Fruit fly (Drosophila melanogaster) whole organism, embryonic: ENCODE results near the gene Mondo.

Experiments
- Asciz ChIP-seq: fragments of 200-800 bp; sonication (Bioruptor generic); optimal IDR thresholded peaks from 2 replicates; lab custom pipeline; 2017; ENCODE audit warnings: missing biosample characterization, mild to moderate bottlenecking, missing genetic modification characterization, missing genetic modification reagents
- CG10565 ChIP-seq: fragments of 200-800 bp; sonication (Bioruptor generic); optimal IDR thresholded peaks from 3 replicates; lab custom pipeline; 2016; ENCODE audit warnings: missing biosample characterization, mild to moderate bottlenecking, missing genetic modification characterization
- CG11504 ChIP-seq: fragments of 200-800 bp; sonication (Bioruptor generic); optimal IDR thresholded peaks from 3 replicates; lab custom pipeline; 2019; ENCODE audit warnings: missing biosample characterization, mild to moderate bottlenecking, missing genetic modification characterization, moderate library complexity
- CG11695 ChIP-seq: fragments of 200-800 bp; sonication (Bioruptor generic); IDR thresholded peaks from 3 replicates; pipeline ENCODE4 v1.3.6; 2022; ENCODE audit warnings: missing biosample characterization, missing genetic modification characterization
- CG12155 ChIP-seq: fragments of 200-800 bp; sonication (Bioruptor generic); optimal IDR thresholded peaks from 3 replicates; lab custom pipeline; 2016; ENCODE audit warnings: missing biosample characterization, missing genetic modification characterization
- CG12769 ChIP-seq: fragments of 200-800 bp; sonication (Bioruptor generic); optimal IDR thresholded peaks from 2 replicates; lab custom pipeline; 2019; ENCODE audit warnings: missing biosample characterization, mild to moderate bottlenecking, missing genetic modification characterization, moderate library complexity
- CG13296 ChIP-seq: fragments of 200-800 bp; sonication (Bioruptor generic); optimal IDR thresholded peaks from 3 replicates; lab custom pipeline; 2018; ENCODE audit warnings: missing biosample characterization, mild to moderate bottlenecking, missing genetic modification characterization
- CG13894 ChIP-seq: fragments of 200-800 bp; sonication (Bioruptor generic); optimal IDR thresholded peaks from 3 replicates; lab custom pipeline; 2018; ENCODE audit warnings: missing biosample characterization, mild to moderate bottlenecking, missing genetic modification characterization, moderate library complexity
- CG17361 ChIP-seq: fragments of 200-800 bp; sonication (Bioruptor generic); IDR thresholded peaks from 3 replicates; pipeline ENCODE4 v1.3.6; 2022; ENCODE audit warnings: missing biosample characterization, missing genetic modification characterization
- CG2199 ChIP-seq: fragments of 200-800 bp; sonication (Bioruptor generic); IDR thresholded peaks from 3 replicates; pipeline ENCODE4 v1.3.6; 2022; ENCODE audit warnings: missing biosample characterization, missing genetic modification characterization
- CG34376 ChIP-seq: fragments of 200-800 bp; sonication (Bioruptor generic); optimal IDR thresholded peaks from 2 replicates; lab custom pipeline; 2018; ENCODE audit warnings: missing biosample characterization, mild to moderate bottlenecking, missing genetic modification characterization
- CG4282 ChIP-seq: fragments of 200-800 bp; sonication (Bioruptor generic); optimal IDR thresholded peaks from 2 replicates; lab custom pipeline; 2016; ENCODE audit warnings: missing biosample characterization, missing genetic modification characterization
- CG4424 ChIP-seq: fragments of 200-800 bp; sonication (Bioruptor generic); optimal IDR thresholded peaks from 3 replicates; lab custom pipeline; 2016; ENCODE audit warnings: missing biosample characterization, missing genetic modification characterization
- CG6765 ChIP-seq: fragments of 200-800 bp; sonication (Bioruptor generic); optimal IDR thresholded peaks from 3 replicates; lab custom pipeline; 2017; ENCODE audit warnings: missing biosample characterization, mild to moderate bottlenecking, missing genetic modification characterization
- CG7987 ChIP-seq: fragments of 200-800 bp; sonication (Bioruptor generic); optimal IDR thresholded peaks from 2 replicates; lab custom pipeline; 2018; ENCODE audit warnings: missing biosample characterization, mild to moderate bottlenecking, missing genetic modification characterization, moderate library complexity
- CHES-1-like ChIP-seq: fragments of 200-800 bp; sonication (Bioruptor generic); optimal IDR thresholded peaks from 2 replicates; lab custom pipeline; 2016; ENCODE audit warnings: missing biosample characterization, missing genetic modification characterization
- D19B ChIP-seq: fragments of 200-800 bp; sonication (Bioruptor generic); optimal IDR thresholded peaks from 2 replicates; lab custom pipeline; 2017; ENCODE audit warnings: missing biosample characterization, mild to moderate bottlenecking, missing genetic modification characterization
- Deaf1 ChIP-seq: fragments of 200-800 bp; optimal IDR thresholded peaks from 3 replicates; lab custom pipeline; 2019; ENCODE audit warnings: missing biosample characterization, mild to moderate bottlenecking, missing genetic modification characterization, moderate library complexity
- Dip3 ChIP-seq: fragments of 200-800 bp; sonication (Bioruptor generic); optimal IDR thresholded peaks from 3 replicates; lab custom pipeline; 2016; ENCODE audit warnings: missing biosample characterization, missing genetic modification characterization
- Drgx ChIP-seq: fragments of 200-800 bp; sonication (Bioruptor generic); IDR thresholded peaks from 2 replicates; pipeline ENCODE4 v1.3.6; 2022; ENCODE audit warnings: missing biosample characterization, missing genetic modification characterization
- Fer1 ChIP-seq: fragments of 200-800 bp; sonication (Bioruptor generic); optimal IDR thresholded peaks from 2 replicates; lab custom pipeline; 2017; ENCODE audit warnings: missing biosample characterization, mild to moderate bottlenecking, missing genetic modification characterization
- Hmr ChIP-seq: fragments of 200-800 bp; sonication (Bioruptor generic); optimal IDR thresholded peaks from 3 replicates; lab custom pipeline; 2017; ENCODE audit warnings: mild to moderate bottlenecking, missing biosample characterization, missing genetic modification reagents, missing genetic modification characterization
- Med ChIP-seq: fragments of 200-800 bp; sonication (Bioruptor generic); peaks from one replicate; lab custom pipeline; 2016; ENCODE audit warnings: missing biosample characterization, missing genetic modification characterization, mild to moderate bottlenecking, inconsistent platforms, moderate library complexity
- Meics ChIP-seq: fragments of 200-800 bp; sonication (Bioruptor generic); optimal IDR thresholded peaks from 2 replicates; lab custom pipeline; 2017; ENCODE audit warnings: missing biosample characterization, mild to moderate bottlenecking, missing genetic modification characterization
- Rfx ChIP-seq: fragments of 200-800 bp; sonication (Bioruptor generic); IDR thresholded peaks from 2 replicates; pipeline ENCODE4 v1.3.6; 2022; ENCODE audit warnings: missing biosample characterization, missing genetic modification characterization
- Sox100B ChIP-seq: fragments of 200-800 bp; sonication (Bioruptor generic); optimal IDR thresholded peaks from 3 replicates; lab custom pipeline; 2018; ENCODE audit warnings: missing biosample characterization, mild to moderate bottlenecking, missing genetic modification characterization
- Taf1 ChIP-seq: fragments of 200-800 bp; sonication (Bioruptor generic); IDR thresholded peaks from 2 replicates; pipeline ENCODE4 v1.3.6; 2022; ENCODE audit warnings: missing biosample characterization, missing genetic modification characterization
- Xbp1 ChIP-seq: fragments of 200-800 bp; sonication (Bioruptor generic); optimal IDR thresholded peaks from 3 replicates; lab custom pipeline; 2016; ENCODE audit warnings: missing biosample characterization, mild to moderate bottlenecking, missing genetic modification characterization
- bcd ChIP-seq: fragments of 200-800 bp; sonication (Bioruptor generic); optimal IDR thresholded peaks from 2 replicates; lab custom pipeline; 2017; ENCODE audit warnings: missing biosample characterization, mild to moderate bottlenecking, missing genetic modification characterization
- bigmax ChIP-seq: fragments of 200-800 bp; sonication (Bioruptor generic); optimal IDR thresholded peaks from 2 replicates; lab custom pipeline; 2018; ENCODE audit warnings: missing biosample characterization, mild to moderate bottlenecking, missing genetic modification characterization
- bowl ChIP-seq: fragments of 200-800 bp; sonication (Bioruptor generic); IDR thresholded peaks from 2 replicates; pipeline ENCODE4 v1.3.6; 2022; ENCODE audit warnings: missing biosample characterization, missing genetic modification characterization
- chinmo ChIP-seq: fragments of 200-800 bp; sonication (Bioruptor generic); IDR thresholded peaks from 4 replicates; pipeline ENCODE4 v1.3.6; 2022; ENCODE audit warnings: missing biosample characterization, missing genetic modification characterization; ENCODE audit not compliant: partially characterized antibody
- corto ChIP-seq: fragments of 200-800 bp; sonication (Bioruptor generic); optimal IDR thresholded peaks from 2 replicates; lab custom pipeline; 2016; ENCODE audit warnings: missing biosample characterization, mild to moderate bottlenecking, missing genetic modification characterization, moderate library complexity
- dmrt99B ChIP-seq: fragments of 200-800 bp; sonication (Bioruptor generic); optimal IDR thresholded peaks from 2 replicates; lab custom pipeline; 2018; ENCODE audit warnings: missing biosample characterization, mild to moderate bottlenecking, missing genetic modification characterization, moderate library complexity
- fu2 ChIP-seq: fragments of 200-800 bp; sonication (Bioruptor generic); optimal IDR thresholded peaks from 2 replicates; lab custom pipeline; 2016; ENCODE audit warnings: missing biosample characterization, missing genetic modification characterization
- gem ChIP-seq: fragments of 200-800 bp; sonication (Bioruptor generic); optimal IDR thresholded peaks from 2 replicates; lab custom pipeline; 2019; ENCODE audit warnings: missing biosample characterization, mild to moderate bottlenecking, missing genetic modification characterization, moderate library complexity
- grn ChIP-seq: fragments of 200-800 bp; sonication (Bioruptor generic); optimal IDR thresholded peaks from 3 replicates; lab custom pipeline; 2017; ENCODE audit warnings: missing biosample characterization, missing genetic modification characterization
- hb ChIP-seq: fragments of 200-800 bp; sonication (Bioruptor generic); IDR thresholded peaks from 3 replicates; pipeline ENCODE4 v1.3.6; 2022; ENCODE audit warnings: missing biosample characterization, missing genetic modification characterization; ENCODE audit not compliant: partially characterized antibody
- hkb ChIP-seq, 2 experiments: fragments of 200-800 bp in 1 of 2; fragments of >200 bp in 1 of 2; sonication (Bioruptor generic) in 1 of 2; IDR thresholded peaks in 1 of 2; optimal IDR thresholded peaks in 1 of 2; 2 replicates each; pipeline versions ENCODE4 v1.3.6 to Lab custom; 2017 to 2022; ENCODE audit warnings: missing biosample characterization in 1 of 2, missing genetic modification characterization in 1 of 2
- ind ChIP-seq: fragments of 200-800 bp; sonication (Bioruptor generic); optimal IDR thresholded peaks from 3 replicates; lab custom pipeline; 2016; ENCODE audit warnings: missing biosample characterization, missing genetic modification characterization
- lbe ChIP-seq: fragments of 200-800 bp; sonication (Bioruptor generic); optimal IDR thresholded peaks from 2 replicates; lab custom pipeline; 2016; ENCODE audit warnings: missing biosample characterization, mild to moderate bottlenecking, missing genetic modification characterization
- mirr ChIP-seq: fragments of 200-800 bp; sonication (Bioruptor generic); optimal IDR thresholded peaks from 3 replicates; lab custom pipeline; 2018; ENCODE audit warnings: missing biosample characterization, mild to moderate bottlenecking, missing genetic modification characterization
- pan ChIP-seq, 4 experiments: fragments of >200 bp in 3 of 4; fragments of 200-800 bp in 1 of 4; sonication (Bioruptor generic) in 1 of 4; optimal IDR thresholded peaks in 3 of 4; IDR thresholded peaks in 1 of 4; 2 replicates each; pipeline versions ENCODE4 v1.3.6 to Lab custom; 2017 to 2022; ENCODE audit warnings: missing biosample characterization in 2 of 4, missing genetic modification characterization in 2 of 4, mixed read lengths in 1 of 4
- prd ChIP-seq, 3 experiments: fragments of >200 bp in 2 of 3; fragments of 200-800 bp in 1 of 3; sonication (Bioruptor generic) in 1 of 3; optimal IDR thresholded peaks in 2 of 3; IDR thresholded peaks in 1 of 3; 2 replicates in 2 of 3; 3 replicates in 1 of 3; pipeline versions ENCODE4 v1.3.6 to Lab custom; 2017 to 2022; ENCODE audit warnings: missing biosample characterization in 1 of 3, missing genetic modification characterization in 1 of 3
- pros ChIP-seq: fragments of 200-800 bp; sonication (Bioruptor generic); optimal IDR thresholded peaks from 3 replicates; lab custom pipeline; 2019; ENCODE audit warnings: missing biosample characterization, mild to moderate bottlenecking, missing genetic modification characterization, moderate library complexity
- sens ChIP-seq: fragments of 200-800 bp; sonication (Bioruptor generic); peaks from one replicate; lab custom pipeline; 2016; ENCODE audit warnings: missing biosample characterization, missing genetic modification characterization
- trem ChIP-seq: fragments of 200-800 bp; optimal IDR thresholded peaks from 3 replicates; lab custom pipeline; 2019; ENCODE audit warnings: missing biosample characterization, mild to moderate bottlenecking, missing genetic modification characterization, moderate library complexity
- unpg ChIP-seq: fragments of 200-800 bp; sonication (Bioruptor generic); optimal IDR thresholded peaks from 3 replicates; lab custom pipeline; 2018; ENCODE audit warnings: missing biosample characterization, mild to moderate bottlenecking, missing genetic modification characterization, moderate library complexity

The Mondo gene

DNA sequence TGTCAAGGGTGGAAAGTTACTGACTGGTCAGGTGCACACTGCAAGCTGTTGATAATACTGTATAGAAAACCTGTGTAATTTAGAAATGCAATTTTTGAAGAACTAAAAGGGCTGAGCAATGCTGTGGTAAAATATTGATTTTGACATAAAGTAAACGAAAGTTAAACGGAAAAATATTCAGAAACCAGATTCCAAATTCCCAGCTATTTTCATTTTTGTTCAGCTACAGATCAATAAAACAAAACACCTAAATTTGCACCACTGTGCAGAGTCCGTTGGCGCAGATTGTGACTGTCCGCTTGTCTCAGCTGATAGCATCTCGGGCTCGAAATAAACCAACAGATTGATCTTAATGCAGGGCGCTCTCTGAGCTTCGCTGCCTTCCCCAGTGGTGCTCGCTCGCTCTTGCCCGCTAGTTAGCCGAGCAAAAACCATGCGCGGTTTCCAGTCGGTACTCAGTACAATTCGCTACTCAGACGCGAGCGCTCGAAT is 4.1 kb upstream of the Mondo start, which contains the start of gene CG46314:
TSS of gene CG46314 (plus strand) at position 452 of the 492 bp plus-strand sequence.
- TF ChIP-seq CG11695 (GFP tag; lab: Robert Waterston, UW) (0 out of 3 replicates have a peak, but pooled peaks have one; percentile 50), bigmax (no peak), CG6765 (GFP tag; lab: Kevin White, UChicago) (peak; percentile 51), Sox100B (peak; percentile 31), pros (GFP tag; lab: Kevin White, UChicago) (peak; percentile 7), Deaf1 (tag; lab: Kevin White, UChicago) (peak; percentile 39), CG2199 (GFP tag; lab: Robert Waterston, UW) (0 out of 3 replicates have a peak, but pooled peaks have one; percentile 64), CG4282 (GFP tag; lab: Kevin White, UChicago) (no peak), corto (no peak), chinmo (peak; percentile 93), CG17361 (GFP tag; lab: Robert Waterston, UW) (0 out of 3 replicates have a peak, but pooled peaks have one; percentile 39), Taf1 (GFP tag; lab: Robert Waterston, UW) (no peak), CG7987 (peak; percentile 34), CG4424 (GFP tag; lab: Kevin White, UChicago) (peak; percentile 24), bcd (GFP tag; lab: Kevin White, UChicago) (peak; percentile 15), hb (GFP tag; lab: Robert Waterston, UW) (no peak), gem (tag; lab: Kevin White, UChicago) (peak; percentile 4), Med (GFP tag; lab: Kevin White, UChicago) (peak; percentile 77), prd (optimal IDR thresholded peaks at IDR 0.05; lab: Kevin White, UChicago) (no peak), prd (GFP tag; IDR thresholded peaks at IDR 0.05; lab: Robert Waterston, UW) (no peak), pan (optimal IDR thresholded peaks at IDR 0.05; lab: Kevin White, UChicago) (no peak), pan (GFP tag; optimal IDR thresholded peaks at IDR 0.05 in 1 of 2, IDR thresholded peaks at IDR 0.05 in 1 of 2) (peak in 1 of 2 experiments; percentile 54), dmrt99B (peak; percentile 56), bowl (no peak), Xbp1 (GFP tag; lab: Kevin White, UChicago) (no peak), D19B (GFP tag; lab: Kevin White, UChicago) (peak; percentile 6), CG10565 (GFP tag; lab: Kevin White, UChicago) (no peak), grn (peak; percentile 83), CHES-1-like (GFP tag; lab: Kevin White, UChicago) (no peak), CG13894 (tag; lab: Kevin White, UChicago) (peak; percentile 38), mirr (peak; percentile 34), CG12769 (peak; percentile 11), sens (GFP tag; lab: Kevin White, UChicago) (peak; percentile 39), hkb (optimal IDR thresholded peaks at IDR 0.05; lab: Kevin White, UChicago) (no peak), hkb (GFP tag; IDR thresholded peaks at IDR 0.05; lab: Robert Waterston, UW) (peak; percentile 30), CG34376 (GFP tag; lab: Kevin White, UChicago) (peak; percentile 79), CG13296 (peak; percentile 2), Meics (GFP tag; lab: Kevin White, UChicago) (peak; percentile 37), Fer1 (peak; percentile 30), Rfx (GFP tag; lab: Robert Waterston, UW) (0 out of 2 replicates have a peak, but pooled peaks have one; percentile 33), Hmr (GFP tag; lab: Kevin White, UChicago) (no peak), trem (tag; lab: Kevin White, UChicago) (no peak), Asciz (GFP tag; lab: Kevin White, UChicago) (no peak), lbe (GFP tag; lab: Kevin White, UChicago) (peak; percentile 39), unpg (GFP tag; lab: Kevin White, UChicago) (no peak), ind (GFP tag; lab: Kevin White, UChicago) (peak; percentile 25), Drgx (peak; percentile 78), Dip3 (GFP tag; lab: Kevin White, UChicago) (peak; percentile 3), fu2 (GFP tag; lab: Kevin White, UChicago) (no peak), CG12155 (GFP tag; lab: Kevin White, UChicago) (no peak), CG11504 (tag; lab: Kevin White, UChicago) (peak; percentile 48)
